Fruit fly (Drosophila melanogaster): ENCODE results near the gene CG1578.

The CG1578 gene

dm6 chrX:11828336-11829007, 12.1 kb upstream of the CG1578 start (continued):
- TF ChIP-seq CG9215 (GFP tag; IDR thresholded peaks at IDR 0.05) (no peak), CTCF (GFP tag; optimal IDR thresholded peaks at IDR 0.05) (no peak), Oaz (GFP tag; IDR thresholded peaks at IDR 0.05) (no peak), CG17802 (tag; optimal IDR thresholded peaks at IDR 0.05) (no peak), CG6791 (GFP tag; IDR thresholded peaks at IDR 0.05; ENCODE audit: partially characterized antibody) (peak; percentile 61; the same call in 1 of the 3 replicates), pan (optimal IDR thresholded peaks at IDR 0.05) (no peak), pan (GFP tag; optimal IDR thresholded peaks at IDR 0.05 in 1 of 2, IDR thresholded peaks at IDR 0.05 in 1 of 2) (no peak), CG13624 (GFP tag; optimal IDR thresholded peaks at IDR 0.05) (no peak), gcm2 (GFP tag; optimal IDR thresholded peaks at IDR 0.05) (no peak), Hmr (GFP tag; optimal IDR thresholded peaks at IDR 0.05) (no peak), her (GFP tag; optimal IDR thresholded peaks at IDR 0.05) (no peak), CG9817 (tag; optimal IDR thresholded peaks at IDR 0.05) (no peak), dm (GFP tag; optimal IDR thresholded peaks at IDR 0.05) (no peak), croc (GFP tag; conservative IDR thresholded peaks at IDR 0.05) (no peak), Drgx (GFP tag; IDR thresholded peaks at IDR 0.05) (no peak), CG8765 (GFP tag; IDR thresholded peaks at IDR 0.05) (no peak), bowl (GFP tag; IDR thresholded peaks at IDR 0.05) (no peak), Scr (GFP tag; IDR thresholded peaks at IDR 0.05; ENCODE audit: partially characterized antibody) (peak; percentile 22; the same call in 1 of the 2 replicates), odd (GFP tag; optimal IDR thresholded peaks at IDR 0.05) (no peak), Sox100B (GFP tag; optimal IDR thresholded peaks at IDR 0.05) (no peak), CG11560 (tag; IDR thresholded peaks at IDR 0.05) (no peak), CG17328 (GFP tag; IDR thresholded peaks at IDR 0.05) (no peak), nerfin-2 (GFP tag; IDR thresholded peaks at IDR 0.05; ENCODE audit: partially characterized antibody) (0 out of 2 replicates have a peak, but pooled peaks have one; percentile 46), Trl (optimal IDR thresholded peaks at IDR 0.05) (peak; percentile 20 to 21), Trl (GFP tag; optimal IDR thresholded peaks at IDR 0.05) (no peak), CG15479 (GFP tag; optimal IDR thresholded peaks at IDR 0.05) (no peak), CG34224 (GFP tag; IDR thresholded peaks at IDR 0.05; ENCODE audit: partially characterized antibody) (0 out of 3 replicates have a peak, but pooled peaks have one; percentile 31), Opbp (GFP tag; IDR thresholded peaks at IDR 0.05; ENCODE audit: partially characterized antibody) (no peak), dmrt11E (tag; optimal IDR thresholded peaks at IDR 0.05) (no peak), nmo (GFP tag; optimal IDR thresholded peaks at IDR 0.05) (no peak), CG1832 (GFP tag; optimal IDR thresholded peaks at IDR 0.05) (peak; percentile 81), tna (GFP tag; IDR thresholded peaks at IDR 0.05; ENCODE audit: partially characterized antibody) (peak; percentile 59; the same call in 1 of the 2 replicates), Dll (GFP tag; IDR thresholded peaks at IDR 0.05; ENCODE audit: partially characterized antibody) (no peak), aop (GFP tag; IDR thresholded peaks at IDR 0.05) (no peak), CG3995 (GFP tag; optimal IDR thresholded peaks at IDR 0.05) (no peak), Atf6 (GFP tag; IDR thresholded peaks at IDR 0.05) (no peak), btn (GFP tag; optimal IDR thresholded peaks at IDR 0.05) (no peak), Bgb (GFP tag; IDR thresholded peaks at IDR 0.05; ENCODE audit: partially characterized antibody) (peak; percentile 40; the same call in 1 of the 2 replicates), CG6765 (GFP tag; optimal IDR thresholded peaks at IDR 0.05) (no peak), chm (GFP tag; IDR thresholded peaks at IDR 0.05) (no peak), mld (GFP tag; IDR thresholded peaks at IDR 0.05; ENCODE audit: partially characterized antibody) (0 out of 3 replicates have a peak, but pooled peaks have one; percentile 20), CG1024 (GFP tag; IDR thresholded peaks at IDR 0.05) (no peak), rib (GFP tag; IDR thresholded peaks at IDR 0.05) (no peak), hkb (optimal IDR thresholded peaks at IDR 0.05) (no peak), hkb (GFP tag; IDR thresholded peaks at IDR 0.05) (no peak), danr (GFP tag; IDR thresholded peaks at IDR 0.05) (no peak), Bdp1 (GFP tag; optimal IDR thresholded peaks at IDR 0.05) (no peak), chinmo (GFP tag; IDR thresholded peaks at IDR 0.05; ENCODE audit: partially characterized antibody) (0 out of 4 replicates have a peak, but pooled peaks have one; percentile 27), vnd (GFP tag; IDR thresholded peaks at IDR 0.05; ENCODE audit: partially characterized antibody) (0 out of 3 replicates have a peak, but pooled peaks have one; percentile 27), CG2678 (tag; optimal IDR thresholded peaks at IDR 0.05) (no peak)

All from whole organism, embryonic.